Worm (Caenorhabditis elegans) whole organism, mixed stage, embryonic: Measurements from ENCODE around the gene sdz-4.
"Not testable (repeated sequence)": the region's sequence is repeated elsewhere in the genome, so short reads cannot be mapped to it uniquely, and the experiment has no call there.

Experiments used
- bed-3 ChIP-seq: fragments of 200-800 bp; sonication (Bioruptor generic); optimal IDR thresholded peaks from 3 replicates; lab custom pipeline; 2018; ENCODE audit warnings: mild to moderate bottlenecking, missing genetic modification characterization, moderate library complexity, missing compliant biosample characterization
- nhr-28 ChIP-seq: fragments of 150-350 bp; optimal IDR thresholded peaks from 2 replicates; lab custom pipeline; 2014; ENCODE audit warnings: missing biosample characterization, missing genetic modification characterization
- unc-62 ChIP-seq: fragments of 150-350 bp; optimal IDR thresholded peaks from 2 replicates; lab custom pipeline; 2014; ENCODE audit warnings: missing biosample characterization, missing genetic modification reagents, missing genetic modification characterization
- ztf-11 ChIP-seq: fragments of 150-350 bp; optimal IDR thresholded peaks from 2 replicates; lab custom pipeline; 2014; ENCODE audit warnings: missing biosample characterization, missing genetic modification characterization

DNA sequence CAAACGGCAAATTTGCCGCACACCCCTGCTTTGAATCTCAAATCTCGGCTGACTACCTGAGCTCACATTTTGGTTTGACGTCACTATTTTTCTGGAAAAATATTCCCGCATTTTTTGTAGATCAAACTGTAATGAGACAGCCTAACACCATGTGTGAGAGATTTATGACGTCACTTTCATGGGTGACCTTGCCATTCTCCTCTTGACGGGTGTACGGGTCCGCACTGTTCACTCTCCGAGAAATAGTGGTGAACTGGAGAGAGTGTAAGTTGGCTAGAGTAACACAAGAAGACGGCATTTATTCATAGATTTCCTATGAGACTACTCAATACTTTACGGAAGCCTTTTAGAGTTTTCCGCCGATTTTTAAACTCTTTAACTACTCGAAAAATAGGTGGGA lies 27.0 kb downstream of the sdz-4 start, which contains the start of gene fbxc-40:
- TF ChIP-seq unc-62 (GFP tag; lab: Kevin White, UChicago); bed-3 (GFP tag; lab: Kevin White, UChicago); nhr-28 (tag; lab: Kevin White, UChicago); ztf-11 (tag; lab: Kevin White, UChicago): not testable (repeated sequence)
